Fruit fly (Drosophila melanogaster) whole organism, prepupa: ENCODE measurements around the gene lz.

ENCODE experiments used
- Blimp-1 ChIP-seq: fragments of 200-800 bp; sonication (Bioruptor generic); optimal IDR thresholded peaks from 3 replicates; lab custom pipeline; 2017; ENCODE audit warnings: missing biosample characterization, missing genetic modification characterization, mild to moderate bottlenecking, moderate library complexity, missing genetic modification reagents
- CG10669 ChIP-seq: fragments of 200-800 bp; sonication (Bioruptor generic); optimal IDR thresholded peaks from 3 replicates; lab custom pipeline; 2018; ENCODE audit warnings: missing biosample characterization, mild to moderate bottlenecking, missing genetic modification characterization, moderate library complexity
- CG11294 ChIP-seq: fragments of 200-800 bp; sonication (Bioruptor generic); IDR thresholded peaks from 2 replicates; pipeline ENCODE4 v1.3.6; 2022; ENCODE audit warnings: missing biosample characterization, missing genetic modification characterization
- CG11902 ChIP-seq: fragments of 200-800 bp; sonication (Bioruptor generic); optimal IDR thresholded peaks from 3 replicates; lab custom pipeline; 2016; ENCODE audit warnings: missing biosample characterization, missing genetic modification characterization
- CG15336 ChIP-seq: fragments of 200-800 bp; sonication (Bioruptor generic); IDR thresholded peaks from 2 replicates; pipeline ENCODE4 v1.3.6; 2022; ENCODE audit warnings: missing biosample characterization, missing genetic modification characterization
- CG1621 ChIP-seq: fragments of 200-800 bp; sonication (Bioruptor generic); optimal IDR thresholded peaks from 3 replicates; lab custom pipeline; 2018; ENCODE audit warnings: missing biosample characterization, mild to moderate bottlenecking, missing genetic modification characterization
- CG3032 ChIP-seq: fragments of 200-800 bp; optimal IDR thresholded peaks from 2 replicates; lab custom pipeline; 2019; ENCODE audit warnings: missing biosample characterization, mild to moderate bottlenecking, missing genetic modification characterization, moderate library complexity
- CG32006 ChIP-seq: fragments of 200-800 bp; sonication (Bioruptor generic); optimal IDR thresholded peaks from 3 replicates; lab custom pipeline; 2017; ENCODE audit warnings: missing biosample characterization, mild to moderate bottlenecking, missing genetic modification characterization
- CG34406 ChIP-seq: fragments of 200-800 bp; sonication (Bioruptor generic); optimal IDR thresholded peaks from 3 replicates; lab custom pipeline; 2016; ENCODE audit warnings: missing biosample characterization, missing genetic modification characterization
- CG3919 ChIP-seq: fragments of 200-800 bp; sonication (Bioruptor generic); optimal IDR thresholded peaks from 3 replicates; lab custom pipeline; 2016; ENCODE audit warnings: missing biosample characterization, missing genetic modification characterization
- CG4318 ChIP-seq: fragments of 200-800 bp; sonication (Bioruptor generic); optimal IDR thresholded peaks from 3 replicates; lab custom pipeline; 2017; ENCODE audit warnings: missing biosample characterization, mild to moderate bottlenecking, missing genetic modification characterization
- CG6163 ChIP-seq: fragments of 200-800 bp; sonication (Bioruptor generic); IDR thresholded peaks from 3 replicates; pipeline ENCODE4 v1.3.6; 2022; ENCODE audit warnings: missing biosample characterization, missing genetic modification characterization
- CG6792 ChIP-seq: fragments of 200-800 bp; sonication (Bioruptor generic); optimal IDR thresholded peaks from 3 replicates; lab custom pipeline; 2016; ENCODE audit warnings: missing biosample characterization, missing genetic modification characterization
- CG6854 ChIP-seq: fragments of 200-800 bp; sonication (Bioruptor generic); optimal IDR thresholded peaks from 2 replicates; lab custom pipeline; 2017; ENCODE audit warnings: missing biosample characterization, mild to moderate bottlenecking, missing genetic modification characterization
- CG7368 ChIP-seq: fragments of 200-800 bp; sonication (Bioruptor generic); optimal IDR thresholded peaks from 3 replicates; lab custom pipeline; 2016; ENCODE audit warnings: missing biosample characterization, missing genetic modification characterization
- CG8119 ChIP-seq: fragments of 200-800 bp; sonication (Bioruptor generic); IDR thresholded peaks from 3 replicates; pipeline ENCODE4 v1.3.6; 2022; ENCODE audit warnings: missing biosample characterization, missing genetic modification characterization
- CG8319 ChIP-seq: fragments of 200-800 bp; sonication (Bioruptor generic); optimal IDR thresholded peaks from 3 replicates; lab custom pipeline; 2016; ENCODE audit warnings: missing biosample characterization, missing genetic modification characterization
- CG8632 ChIP-seq: fragments of 200-800 bp; sonication (Bioruptor generic); optimal IDR thresholded peaks from 3 replicates; lab custom pipeline; 2016; ENCODE audit warnings: missing biosample characterization, missing genetic modification characterization
- CG9139 ChIP-seq: fragments of 200-800 bp; sonication (Bioruptor generic); optimal IDR thresholded peaks from 3 replicates; lab custom pipeline; 2017; ENCODE audit warnings: missing biosample characterization, mild to moderate bottlenecking, missing genetic modification characterization
- Eip78C ChIP-seq: fragments of 200-800 bp; sonication (Bioruptor generic); peaks from one replicate; lab custom pipeline; 2016; ENCODE audit warnings: missing biosample characterization, missing genetic modification characterization
- Eip93F ChIP-seq: fragments of 200-800 bp; sonication (Bioruptor generic); optimal IDR thresholded peaks from 2 replicates; lab custom pipeline; 2016; ENCODE audit warnings: missing biosample characterization, mild to moderate bottlenecking, missing genetic modification characterization
- Ets21C ChIP-seq: fragments of 200-800 bp; sonication (Bioruptor generic); optimal IDR thresholded peaks from 3 replicates; lab custom pipeline; 2016; ENCODE audit warnings: missing biosample characterization, missing genetic modification characterization
- Ets96B ChIP-seq: fragments of 200-800 bp; optimal IDR thresholded peaks from 2 replicates; lab custom pipeline; 2019; ENCODE audit warnings: missing biosample characterization, mild to moderate bottlenecking, missing genetic modification characterization, moderate library complexity
- Gug ChIP-seq: fragments of 200-800 bp; sonication (Bioruptor generic); IDR thresholded peaks from 2 replicates; pipeline ENCODE4 v1.3.6; 2022; ENCODE audit warnings: missing biosample characterization, missing genetic modification characterization
- Hr38 ChIP-seq: sonication (Bioruptor generic); optimal IDR thresholded peaks from 2 replicates; lab custom pipeline; 2016; ENCODE audit warnings: missing biosample characterization, missing genetic modification characterization
- Hr39 ChIP-seq: fragments of 200-800 bp; sonication (Bioruptor generic); optimal IDR thresholded peaks from 2 replicates; lab custom pipeline; 2016; ENCODE audit warnings: missing biosample characterization, missing genetic modification characterization
- Hr4 ChIP-seq: fragments of 200-800 bp; sonication (Bioruptor generic); optimal IDR thresholded peaks from 3 replicates; lab custom pipeline; 2016; ENCODE audit warnings: missing biosample characterization, missing genetic modification characterization
- Met ChIP-seq: fragments of 200-800 bp; sonication (Bioruptor generic); optimal IDR thresholded peaks from 3 replicates; lab custom pipeline; 2016; ENCODE audit warnings: missing biosample characterization, missing genetic modification characterization
- OdsH ChIP-seq: fragments of 200-800 bp; sonication (Bioruptor generic); optimal IDR thresholded peaks from 3 replicates; lab custom pipeline; 2016; ENCODE audit warnings: missing biosample characterization, missing genetic modification characterization
- Smox ChIP-seq: fragments of 200-800 bp; sonication (Bioruptor generic); optimal IDR thresholded peaks from 3 replicates; lab custom pipeline; 2016; ENCODE audit warnings: missing biosample characterization, missing genetic modification characterization
- Sox102F ChIP-seq: fragments of 200-800 bp; sonication (Bioruptor generic); optimal IDR thresholded peaks from 2 replicates; lab custom pipeline; 2016; ENCODE audit warnings: missing biosample characterization, mild to moderate bottlenecking, missing genetic modification characterization
- Sox14 ChIP-seq: fragments of 200-800 bp; sonication (Bioruptor generic); optimal IDR thresholded peaks from 3 replicates; lab custom pipeline; 2016; ENCODE audit warnings: missing biosample characterization, missing genetic modification characterization
- achi ChIP-seq: fragments of 200-800 bp; sonication (Bioruptor generic); optimal IDR thresholded peaks from 3 replicates; lab custom pipeline; 2016; ENCODE audit warnings: missing biosample characterization, missing genetic modification characterization
- acj6 ChIP-seq: fragments of 200-800 bp; sonication (Bioruptor generic); optimal IDR thresholded peaks from 3 replicates; lab custom pipeline; 2016; ENCODE audit warnings: missing biosample characterization, missing genetic modification characterization
- cyc ChIP-seq: fragments of 200-800 bp; sonication (Bioruptor generic); optimal IDR thresholded peaks from 3 replicates; lab custom pipeline; 2016; ENCODE audit warnings: missing biosample characterization, missing genetic modification characterization
- eg ChIP-seq: fragments of 200-800 bp; sonication (Bioruptor generic); IDR thresholded peaks from 3 replicates; pipeline ENCODE4 v1.3.6; 2022; ENCODE audit warnings: missing biosample characterization, missing genetic modification characterization
- esn ChIP-seq: fragments of 200-800 bp; sonication (Bioruptor generic); optimal IDR thresholded peaks from 2 replicates; lab custom pipeline; 2016; ENCODE audit warnings: missing biosample characterization, mild to moderate bottlenecking, missing genetic modification characterization, moderate library complexity
- fd85E ChIP-seq: fragments of 200-800 bp; sonication (Bioruptor generic); optimal IDR thresholded peaks from 3 replicates; lab custom pipeline; 2016; ENCODE audit warnings: missing biosample characterization, missing genetic modification characterization
- fkh ChIP-seq: fragments of 200-800 bp; sonication (Bioruptor generic); optimal IDR thresholded peaks from 3 replicates; lab custom pipeline; 2017; ENCODE audit warnings: missing biosample characterization, mild to moderate bottlenecking, missing genetic modification characterization, moderate library complexity
- lz ChIP-seq: fragments of 200-800 bp; sonication (Bioruptor generic); optimal IDR thresholded peaks from 3 replicates; lab custom pipeline; 2016; ENCODE audit warnings: missing biosample characterization, missing genetic modification characterization
- net ChIP-seq: fragments of 200-800 bp; sonication (Bioruptor generic); optimal IDR thresholded peaks from 3 replicates; lab custom pipeline; 2016; ENCODE audit warnings: missing biosample characterization, missing genetic modification characterization
- pdm3 ChIP-seq: fragments of 200-800 bp; sonication (Bioruptor generic); optimal IDR thresholded peaks from 3 replicates; lab custom pipeline; 2016; ENCODE audit warnings: missing biosample characterization, missing genetic modification characterization
- salr ChIP-seq, 2 experiments: fragments of 200-800 bp; sonication (Bioruptor generic); optimal IDR thresholded peaks; 3 replicates each; lab custom pipeline; 2016 to 2018; ENCODE audit warnings: missing biosample characterization in 2 of 2, missing genetic modification characterization in 2 of 2, mild to moderate bottlenecking in 1 of 2
- spab ChIP-seq: fragments of 200-800 bp; sonication (Bioruptor generic); optimal IDR thresholded peaks from 2 replicates; lab custom pipeline; 2017; ENCODE audit warnings: missing biosample characterization, mild to moderate bottlenecking, missing genetic modification characterization, missing genetic modification reagents
- svp ChIP-seq: fragments of 200-800 bp; sonication (Bioruptor generic); peaks from one replicate; lab custom pipeline; 2016; ENCODE audit warnings: missing biosample characterization, missing genetic modification characterization
- vri ChIP-seq: fragments of 200-800 bp; sonication (Bioruptor generic); optimal IDR thresholded peaks from 3 replicates; lab custom pipeline; 2016; ENCODE audit warnings: missing biosample characterization, mild to moderate bottlenecking, missing genetic modification characterization

Gene lz

dm6 chrX:9243417-9243884, 41.0 kb upstream of the lz start, which contains the start of the genes mxc and Larp7 (continued):
- TF ChIP-seq cyc (GFP tag; lab: Kevin White, UChicago): peak; percentile 71
- no peak for TF ChIP-seq CG32006
- peak; percentile 65 for TF ChIP-seq CG3032 (tag; lab: Kevin White, UChicago)

dm6 chrX:9247171-9247783, 37.2 kb upstream of the lz start, which contains the start of the genes amx and Dsor1:
Gene amx (minus strand): TSS chrX:9247336.
Gene Dsor1 (plus strand): TSS chrX:9247342.
- peak; percentile 59 for TF ChIP-seq Eip78C (GFP tag; lab: Kevin White, UChicago)
- no peak for TF ChIP-seq CG10669
- no peak for TF ChIP-seq net (GFP tag; lab: Kevin White, UChicago)
- TF ChIP-seq Sox14 (GFP tag; lab: Kevin White, UChicago): peak; percentile 7
- TF ChIP-seq Hr39: no peak
- peak; percentile 11 for TF ChIP-seq svp (GFP tag; lab: Kevin White, UChicago)
- TF ChIP-seq pdm3 (GFP tag; lab: Kevin White, UChicago): no peak

dm6 chrX:9248040-9248439, 36.4 kb upstream of the lz start:
- TF ChIP-seq CG15336 (GFP tag; lab: Robert Waterston, UW) (peak; percentile 61; the same call in 1 of the 2 replicates), Ets96B (tag; lab: Kevin White, UChicago) (peak; percentile 61), CG6163 (GFP tag; lab: Robert Waterston, UW) (peak; percentile 79), lz (peak; percentile 61), acj6 (GFP tag; lab: Kevin White, UChicago) (peak; percentile 30), salr (GFP tag; optimal IDR thresholded peaks at IDR 0.05; lab: Kevin White, UChicago) (peak in 1 of 2 experiments; percentile 23), fkh (GFP tag; lab: Kevin White, UChicago) (no peak), svp (GFP tag; lab: Kevin White, UChicago) (peak; percentile 70), CG3919 (peak; percentile 55), achi (GFP tag; lab: Kevin White, UChicago) (peak; percentile 56), CG9139 (no peak), CG7368 (GFP tag; lab: Kevin White, UChicago) (no peak), CG11902 (GFP tag; lab: Kevin White, UChicago) (no peak), Hr39 (peak; percentile 20), fd85E (no peak), Blimp-1 (GFP tag; lab: Kevin White, UChicago) (no peak), CG4318 (no peak), Eip93F (GFP tag; lab: Kevin White, UChicago) (no peak), Hr38 (GFP tag; lab: Kevin White, UChicago) (no peak), Smox (GFP tag; lab: Kevin White, UChicago) (peak; percentile 54), CG34406 (GFP tag; lab: Kevin White, UChicago) (peak; percentile 56), Eip78C (GFP tag; lab: Kevin White, UChicago) (peak; percentile 79), net (GFP tag; lab: Kevin White, UChicago) (peak; percentile 45), spab (GFP tag; lab: Kevin White, UChicago) (no peak), CG6792 (GFP tag; lab: Kevin White, UChicago) (peak; percentile 14), CG6854 (no peak), Ets21C (GFP tag; lab: Kevin White, UChicago) (no peak), eg (peak; percentile 61; the same call in 2 of the 3 replicates), esn (GFP tag; lab: Kevin White, UChicago) (peak; percentile 62), CG32006 (peak; percentile 62), CG8319 (GFP tag; lab: Kevin White, UChicago) (no peak), cyc (GFP tag; lab: Kevin White, UChicago) (peak; percentile 13), OdsH (GFP tag; lab: Kevin White, UChicago) (peak; percentile 58), Sox102F (GFP tag; lab: Kevin White, UChicago) (no peak), CG8119 (peak; percentile 71), CG11294 (no peak), CG10669 (peak; percentile 46), Hr4 (GFP tag; lab: Kevin White, UChicago) (peak; percentile 47), CG8632 (peak; percentile 27), vri (GFP tag; lab: Kevin White, UChicago) (no peak), pdm3 (GFP tag; lab: Kevin White, UChicago) (peak; percentile 9), Gug (GFP tag; lab: Robert Waterston, UW) (0 out of 2 replicates have a peak, but pooled peaks have one; percentile 27), Met (peak; percentile 60), CG1621 (no peak), CG3032 (tag; lab: Kevin White, UChicago) (peak; percentile 24)
